Worm (Caenorhabditis elegans) whole organism, L1 larva: ENCODE measurements around the gene pptr-2.

ENCODE experiments used
- C16A3.4 ChIP-seq: fragments of 150-350 bp; optimal IDR thresholded peaks from 2 replicates; lab custom pipeline; 2014; ENCODE audit warnings: missing biosample characterization, missing genetic modification characterization
- Y116A8C.19 ChIP-seq: sonication (generic microtip); optimal IDR thresholded peaks from 2 replicates; lab custom pipeline; 2016; ENCODE audit warnings: missing compliant biosample characterization, missing genetic modification characterization, borderline replicate concordance
- alr-1 ChIP-seq: fragments of 200-800 bp; sonication (Bioruptor generic); optimal IDR thresholded peaks from 2 replicates; lab custom pipeline; 2018; ENCODE audit warnings: borderline replicate concordance, mild to moderate bottlenecking, missing genetic modification characterization, missing compliant biosample characterization
- aly-2 ChIP-seq: fragments of 150-350 bp; optimal IDR thresholded peaks from 2 replicates; lab custom pipeline; 2014; ENCODE audit warnings: missing biosample characterization, missing genetic modification characterization
- blmp-1 ChIP-seq: fragments of 150-350 bp; optimal IDR thresholded peaks from 2 replicates; lab custom pipeline; 2014; ENCODE audit warnings: missing biosample characterization, missing genetic modification characterization
- ceh-63 ChIP-seq: fragments of 200-800 bp; sonication (Bioruptor generic); optimal IDR thresholded peaks from 2 replicates; lab custom pipeline; 2018; ENCODE audit warnings: mild to moderate bottlenecking, missing genetic modification characterization, missing compliant biosample characterization
- ces-1 ChIP-seq: fragments of 150-350 bp; optimal IDR thresholded peaks from 2 replicates; lab custom pipeline; 2014; ENCODE audit warnings: missing biosample characterization, missing genetic modification reagents, missing genetic modification characterization
- dsc-1 ChIP-seq: sonication (generic microtip); optimal IDR thresholded peaks from 2 replicates; lab custom pipeline; 2016; ENCODE audit warnings: mild to moderate bottlenecking, missing genetic modification characterization, missing compliant biosample characterization
- efl-1 ChIP-seq, 4 experiments: fragments of 150-350 bp; optimal IDR thresholded peaks in 3 of 4; peaks in 1 of 4; 1 replicate in 1 of 4; 2 replicates in 3 of 4; lab custom pipeline; 2014; ENCODE audit warnings: missing biosample characterization in 2 of 4, missing genetic modification characterization in 2 of 4, missing genetic modification reagents in 2 of 4
- efl-3 ChIP-seq: fragments of 200-800 bp; sonication (Bioruptor generic); optimal IDR thresholded peaks from 2 replicates; lab custom pipeline; 2018; ENCODE audit warnings: mild to moderate bottlenecking, missing genetic modification characterization, missing compliant biosample characterization
- egl-13 ChIP-seq: sonication (generic microtip); optimal IDR thresholded peaks from 2 replicates; lab custom pipeline; 2016; ENCODE audit warnings: missing genotype, missing genetic modification reagents, missing genetic modification characterization, missing compliant biosample characterization
- elt-2 ChIP-seq: sonication (generic microtip); optimal IDR thresholded peaks from 2 replicates; lab custom pipeline; 2016; ENCODE audit warnings: missing genetic modification characterization, mild to moderate bottlenecking, inconsistent platforms, missing compliant biosample characterization, missing genetic modification reagents
- elt-3 ChIP-seq, 6 experiments: fragments of 150-350 bp in 1 of 6; sonication (generic microtip); optimal IDR thresholded peaks; 2 replicates each; lab custom pipeline; 2017 to 2018; ENCODE audit warnings: missing biosample characterization in 6 of 6, missing genetic modification characterization in 6 of 6, inconsistent platforms in 1 of 6
- grh-1 ChIP-seq: fragments of 200-800 bp; sonication (Bioruptor generic); IDR thresholded peaks from 2 replicates; pipeline ENCODE4 v1.3.6; 2022; ENCODE audit warnings: missing genetic modification reagents, missing genetic modification characterization, missing compliant biosample characterization
- hlh-4 ChIP-seq: sonication (generic microtip); optimal IDR thresholded peaks from 2 replicates; lab custom pipeline; 2016; ENCODE audit warnings: mild to moderate bottlenecking, missing genetic modification characterization, missing compliant biosample characterization
- isw-1 ChIP-seq: fragments of 200-800 bp; sonication (Bioruptor generic); IDR thresholded peaks from 2 replicates; pipeline ENCODE4 v1.3.6; 2022; ENCODE audit warnings: missing genetic modification characterization, missing compliant biosample characterization
- jun-1 ChIP-seq: fragments of 150-350 bp; optimal IDR thresholded peaks from 2 replicates; lab custom pipeline; 2014; ENCODE audit warnings: missing biosample characterization, missing genetic modification reagents, missing genetic modification characterization
- lin-14 ChIP-seq: fragments of 200-800 bp; sonication (Bioruptor generic); optimal IDR thresholded peaks from 2 replicates; lab custom pipeline; 2018; ENCODE audit warnings: mild to moderate bottlenecking, missing genetic modification characterization, moderate library complexity, missing compliant biosample characterization
- lin-35 ChIP-seq, 2 experiments: fragments of 150-350 bp; optimal IDR thresholded peaks; 2 replicates each; lab custom pipeline; 2014; ENCODE audit warnings: missing biosample characterization in 2 of 2, missing genetic modification characterization in 2 of 2, missing genetic modification reagents in 2 of 2
- mab-9 ChIP-seq: fragments of 200-800 bp; sonication (Bioruptor generic); IDR thresholded peaks from 2 replicates; pipeline ENCODE4 v1.3.6; 2022; ENCODE audit warnings: missing genetic modification reagents, missing genetic modification characterization, missing compliant biosample characterization
- mdl-1 ChIP-seq, 2 experiments: fragments of 150-350 bp; optimal IDR thresholded peaks; 2 replicates each; lab custom pipeline; 2014 to 2017; ENCODE audit warnings: missing biosample characterization in 2 of 2, missing genetic modification characterization in 2 of 2, inconsistent platforms in 1 of 2
- mep-1 ChIP-seq: fragments of 150-350 bp; optimal IDR thresholded peaks from 2 replicates; lab custom pipeline; 2014; ENCODE audit warnings: missing biosample characterization, missing genetic modification characterization
- nhr-11 ChIP-seq: fragments of 150-350 bp; optimal IDR thresholded peaks from 2 replicates; lab custom pipeline; 2014; ENCODE audit warnings: missing biosample characterization, missing genetic modification characterization
- nhr-12 ChIP-seq: sonication (generic microtip); optimal IDR thresholded peaks from 2 replicates; lab custom pipeline; 2017; ENCODE audit warnings: missing biosample characterization, missing genetic modification characterization
- nhr-19 ChIP-seq: fragments of 200-800 bp; sonication (Bioruptor generic); conservative IDR thresholded peaks from 2 replicates; pipeline ENCODE4 v1.3.6; 2022; ENCODE audit warnings: missing genetic modification characterization, missing compliant biosample characterization
- nhr-20 ChIP-seq: sonication (generic microtip); optimal IDR thresholded peaks from 2 replicates; lab custom pipeline; 2016; ENCODE audit warnings: mild to moderate bottlenecking, missing genetic modification characterization, missing compliant biosample characterization
- nhr-47 ChIP-seq: sonication (generic microtip); optimal IDR thresholded peaks from 2 replicates; lab custom pipeline; 2016; ENCODE audit warnings: mild to moderate bottlenecking, missing genetic modification characterization, moderate library complexity, missing compliant biosample characterization
- nhr-71 ChIP-seq: sonication (generic microtip); optimal IDR thresholded peaks from 2 replicates; lab custom pipeline; 2016; ENCODE audit warnings: mild to moderate bottlenecking, missing genetic modification characterization, moderate library complexity, missing compliant biosample characterization
- nhr-84 ChIP-seq: sonication (generic microtip); optimal IDR thresholded peaks from 2 replicates; lab custom pipeline; 2017; ENCODE audit warnings: missing biosample characterization, missing genetic modification characterization
- nhr-85 ChIP-seq: sonication (generic microtip); peaks from one replicate; lab custom pipeline; 2016; ENCODE audit warnings: missing genetic modification characterization, inconsistent platforms, missing compliant biosample characterization
- nhr-90 ChIP-seq: sonication (generic microtip); optimal IDR thresholded peaks from 2 replicates; lab custom pipeline; 2016; ENCODE audit warnings: mild to moderate bottlenecking, missing genetic modification characterization, missing compliant biosample characterization; ENCODE audit not compliant: poor library complexity
- pag-3 ChIP-seq: sonication (generic microtip); optimal IDR thresholded peaks from 2 replicates; lab custom pipeline; 2017; ENCODE audit warnings: missing genetic modification characterization, mild to moderate bottlenecking, missing compliant biosample characterization, antibody characterized with exemption, borderline replicate concordance; ENCODE audit not compliant: insufficient read depth
- pqm-1 ChIP-seq: sonication (generic microtip); optimal IDR thresholded peaks from 3 replicates; lab custom pipeline; 2017; ENCODE audit warnings: missing biosample characterization, missing genetic modification characterization
- rnt-1 ChIP-seq: sonication (generic microtip); optimal IDR thresholded peaks from 2 replicates; lab custom pipeline; 2016; ENCODE audit warnings: mild to moderate bottlenecking, missing genetic modification characterization, moderate library complexity, missing compliant biosample characterization
- skn-1 ChIP-seq: fragments of 150-350 bp; optimal IDR thresholded peaks from 2 replicates; lab custom pipeline; 2014; ENCODE audit warnings: missing biosample characterization, missing genetic modification characterization
- snpc-4 ChIP-seq: fragments of 150-350 bp; optimal IDR thresholded peaks from 2 replicates; lab custom pipeline; 2014; ENCODE audit warnings: missing biosample characterization, missing genetic modification characterization
- tlp-1 ChIP-seq: fragments of 150-350 bp; optimal IDR thresholded peaks from 2 replicates; lab custom pipeline; 2014; ENCODE audit warnings: missing biosample characterization, missing genetic modification characterization
- unc-62 ChIP-seq: fragments of 150-350 bp; optimal IDR thresholded peaks from 2 replicates; lab custom pipeline; 2014; ENCODE audit warnings: missing biosample characterization, missing genetic modification reagents, missing genetic modification characterization
- unc-98 ChIP-seq: fragments of 200-800 bp; sonication (Bioruptor generic); IDR thresholded peaks from 2 replicates; pipeline ENCODE4 v1.3.6; 2022; ENCODE audit warnings: missing genetic modification characterization, missing compliant biosample characterization
- xbp-1 ChIP-seq: sonication (generic microtip); optimal IDR thresholded peaks from 2 replicates; lab custom pipeline; 2016; ENCODE audit warnings: missing genetic modification characterization, missing compliant biosample characterization
- zag-1 ChIP-seq: fragments of 150-350 bp; optimal IDR thresholded peaks from 2 replicates; lab custom pipeline; 2014; ENCODE audit warnings: missing biosample characterization, missing genetic modification characterization

pptr-2 gene

ce11 chrV:11073354-11073753, 38.6 kb upstream of the pptr-2 start (continued):
- no peak for TF ChIP-seq mab-9 (GFP tag; lab: Robert Waterston, UW)
- no peak for TF ChIP-seq unc-98 (GFP tag; lab: Robert Waterston, UW)
- no peak for TF ChIP-seq skn-1 (tag; lab: Kevin White, UChicago)
- no peak for TF ChIP-seq snpc-4 (tag; lab: Kevin White, UChicago)
- peak; percentile 57 for TF ChIP-seq nhr-71 (tag; lab: Kevin White, UChicago)
- TF ChIP-seq efl-1 (optimal IDR thresholded peaks at IDR 0.05; lab: Kevin White, UChicago) = no peak
- TF ChIP-seq efl-1 (GFP tag; optimal IDR thresholded peaks at IDR 0.05 in 1 of 2; lab: Kevin White, UChicago) = peak in 1 of 2 experiments; percentile 49
- TF ChIP-seq nhr-19 (GFP tag; lab: Robert Waterston, UW) = peak; percentile 49
- no peak for TF ChIP-seq ces-1
- no peak for TF ChIP-seq mdl-1 (tag; optimal IDR thresholded peaks at IDR 0.05; lab: Kevin White, UChicago)

- TF ChIP-seq rnt-1 (tag; lab: Kevin White, UChicago) (no peak), Y116A8C.19 (tag; lab: Kevin White, UChicago) (no peak), efl-3 (no peak), nhr-12 (no peak), xbp-1 (tag; lab: Kevin White, UChicago) (no peak), ceh-63 (GFP tag; lab: Kevin White, UChicago) (no peak), nhr-85 (tag; lab: Kevin White, UChicago) (no peak), alr-1 (tag; lab: Kevin White, UChicago) (no peak), aly-2 (tag; lab: Kevin White, UChicago) (peak; percentile 95), efl-1 (optimal IDR thresholded peaks at IDR 0.05; lab: Kevin White, UChicago) (no peak), efl-1 (GFP tag; optimal IDR thresholded peaks at IDR 0.05 in 1 of 2; lab: Kevin White, UChicago) (no peak), nhr-19 (GFP tag; lab: Robert Waterston, UW) (0 out of 2 replicates have a peak, but pooled peaks have one; percentile 2), nhr-11 (peak; percentile 27), zag-1 (tag; lab: Kevin White, UChicago) (no peak), blmp-1 (no peak), isw-1 (no peak)
- TF ChIP-seq, all 84 proteins: peak for 3
Observed at ce11 chrV:11071453-11071852, 36.7 kb upstream of the pptr-2 start.

ce11 chrV:11070388-11070787, 35.7 kb upstream of the pptr-2 start:
- TF ChIP-seq unc-62 (GFP tag; lab: Kevin White, UChicago) = no peak
- TF ChIP-seq elt-2 (tag; lab: Kevin White, UChicago) = peak; percentile 25
- TF ChIP-seq ces-1 = no peak
- peak; percentile 20 for TF ChIP-seq C16A3.4 (tag; lab: Kevin White, UChicago)
- peak; percentile 73 for TF ChIP-seq nhr-85 (tag; lab: Kevin White, UChicago)
- TF ChIP-seq blmp-1 = peak; percentile 58
- peak; percentile 16 for TF ChIP-seq nhr-20 (tag; lab: Kevin White, UChicago)
- TF ChIP-seq hlh-4 (tag; lab: Kevin White, UChicago) = no peak
- peak; percentile 63 for TF ChIP-seq lin-14 (GFP tag; lab: Kevin White, UChicago)
- TF ChIP-seq lin-35 (GFP tag; optimal IDR thresholded peaks at IDR 0.05; lab: Kevin White, UChicago) = peak in 1 of 2 experiments; percentile 18
- TF ChIP-seq pag-3 (tag; lab: Kevin White, UChicago) = no peak

ce11 chrV:11069277-11069676, 34.5 kb upstream of the pptr-2 start, which contains the start of gene T04C12.8:
T04C12.8 (minus strand) TSS chrV:11069358.
- TF ChIP-seq tlp-1 (peak; percentile 48), nhr-19 (GFP tag; lab: Robert Waterston, UW) (0 out of 2 replicates have a peak, but pooled peaks have one; percentile 10), efl-1 (optimal IDR thresholded peaks at IDR 0.05; lab: Kevin White, UChicago) (no peak), efl-1 (GFP tag; optimal IDR thresholded peaks at IDR 0.05 in 1 of 2; lab: Kevin White, UChicago) (peak in 1 of 2 experiments; percentile 27), lin-14 (GFP tag; lab: Kevin White, UChicago) (peak; percentile 49), nhr-71 (tag; lab: Kevin White, UChicago) (peak; percentile 51), nhr-85 (tag; lab: Kevin White, UChicago) (peak; percentile 28), lin-35 (GFP tag; optimal IDR thresholded peaks at IDR 0.05; lab: Kevin White, UChicago) (peak in 1 of 2 experiments; percentile 41), grh-1 (GFP tag; lab: Robert Waterston, UW) (no peak), nhr-90 (peak; percentile 35), jun-1 (tag; lab: Kevin White, UChicago) (peak; percentile 48), nhr-20 (tag; lab: Kevin White, UChicago) (peak; percentile 25), zag-1 (tag; lab: Kevin White, UChicago) (no peak), egl-13 (peak; percentile 23), blmp-1 (peak; percentile 3), nhr-84 (tag; lab: Kevin White, UChicago) (no peak), nhr-47 (tag; lab: Kevin White, UChicago) (peak; percentile 5), pqm-1 (tag; lab: Kevin White, UChicago) (peak; percentile 24), elt-3 (tag; optimal IDR thresholded peaks at IDR 0.05; lab: Kevin White, UChicago) (peak in 1 of 6 experiments; percentile 4), mep-1 (tag; lab: Kevin White, UChicago) (no peak), dsc-1 (tag; lab: Kevin White, UChicago) (peak; percentile 78), elt-2 (tag; lab: Kevin White, UChicago) (peak; percentile 98)
